Fruit fly (Drosophila melanogaster): ENCODE results near the gene MED11.
A peak's percentile ranks its signal among the peaks of the same experiment; 100 is the strongest.

MED11 gene

dm6 chr3L:18781653-18782629 lies 36.3 kb downstream of the MED11 start (continued):
- TF ChIP-seq exex (tag; optimal IDR thresholded peaks at IDR 0.05): no peak
- TF ChIP-seq CG5953 (GFP tag; IDR thresholded peaks at IDR 0.05): 0 out of 2 replicates have a peak, but pooled peaks have one; percentile 3
- TF ChIP-seq Dad (GFP tag; optimal IDR thresholded peaks at IDR 0.05): peak; percentile 6
- TF ChIP-seq CG10462 (GFP tag; optimal IDR thresholded peaks at IDR 0.05): no peak
- no peak for TF ChIP-seq Dref (GFP tag; IDR thresholded peaks at IDR 0.05)
- TF ChIP-seq mld (GFP tag; IDR thresholded peaks at IDR 0.05; ENCODE audit: partially characterized antibody): no peak
- peak; percentile 7; the same call in 1 of the 2 replicates for TF ChIP-seq Drgx (GFP tag; IDR thresholded peaks at IDR 0.05)
- TF ChIP-seq Hmr (GFP tag; optimal IDR thresholded peaks at IDR 0.05): no peak
- no peak for TF ChIP-seq CkIIα-i1 (GFP tag; IDR thresholded peaks at IDR 0.05)
- peak; percentile 28 to 53 for TF ChIP-seq Pdp1 (GFP tag; optimal IDR thresholded peaks at IDR 0.05)
- TF ChIP-seq cwo (GFP tag; optimal IDR thresholded peaks at IDR 0.05): no peak
- TF ChIP-seq dan (GFP tag; IDR thresholded peaks at IDR 0.05): no peak
- TF ChIP-seq CG15696 (tag; optimal IDR thresholded peaks at IDR 0.05): no peak
- TF ChIP-seq CG17186 (GFP tag; optimal IDR thresholded peaks at IDR 0.05): no peak
- no peak for TF ChIP-seq Lhr (GFP tag; optimal IDR thresholded peaks at IDR 0.05)
- no peak for TF ChIP-seq bigmax (GFP tag; optimal IDR thresholded peaks at IDR 0.05)
- TF ChIP-seq Spps (tag; optimal IDR thresholded peaks at IDR 0.05): no peak
- TF ChIP-seq sug (tag; optimal IDR thresholded peaks at IDR 0.05): peak; percentile 18
- TF ChIP-seq CG31441 (GFP tag; IDR thresholded peaks at IDR 0.05): peak; percentile 51; the same call in 1 of the 2 replicates
- peak; percentile 45 for TF ChIP-seq sisA (GFP tag; IDR thresholded peaks at IDR 0.05)
- peak; percentile 55 for TF ChIP-seq CG8281 (tag; optimal IDR thresholded peaks at IDR 0.05)
- TF ChIP-seq cg (GFP tag; optimal IDR thresholded peaks at IDR 0.05): peak; percentile 82
- no peak for TF ChIP-seq stwl (tag; optimal IDR thresholded peaks at IDR 0.05)
- peak; percentile 53; the same call in 1 of the 2 replicates for TF ChIP-seq Nf-YA (GFP tag; IDR thresholded peaks at IDR 0.05)
- peak; percentile 64; the same call in 2 of the 3 replicates for TF ChIP-seq otp (GFP tag; IDR thresholded peaks at IDR 0.05)
- TF ChIP-seq pros (GFP tag; optimal IDR thresholded peaks at IDR 0.05): no peak
- no peak for TF ChIP-seq D19A (tag; optimal IDR thresholded peaks at IDR 0.05)
- TF ChIP-seq unpg (GFP tag; optimal IDR thresholded peaks at IDR 0.05): peak; percentile 62
- TF ChIP-seq ftz-f1 (GFP tag; optimal IDR thresholded peaks at IDR 0.05): peak; percentile 99
- no peak for TF ChIP-seq kah (GFP tag; optimal IDR thresholded peaks at IDR 0.05)
- TF ChIP-seq CG2712 (tag; optimal IDR thresholded peaks at IDR 0.05): peak; percentile 39
- peak; percentile 70 for TF ChIP-seq fd3F (GFP tag; optimal IDR thresholded peaks at IDR 0.05)
- TF ChIP-seq CG6254 (GFP tag; optimal IDR thresholded peaks at IDR 0.05): no peak
- TF ChIP-seq CG32767 (GFP tag; IDR thresholded peaks at IDR 0.05): peak; percentile 44; the same call in 1 of the 2 replicates
- TF ChIP-seq fd64A (GFP tag; optimal IDR thresholded peaks at IDR 0.05): no peak
- no peak for TF ChIP-seq p53 (GFP tag; optimal IDR thresholded peaks at IDR 0.05)
- peak; percentile 55; the same call in 1 of the 2 replicates for TF ChIP-seq CG14014 (GFP tag; IDR thresholded peaks at IDR 0.05)
- TF ChIP-seq CG5245 (GFP tag; optimal IDR thresholded peaks at IDR 0.05): no peak
- peak; percentile 54 for TF ChIP-seq onecut (GFP tag; IDR thresholded peaks at IDR 0.05)
- TF ChIP-seq CG6683 (GFP tag; optimal IDR thresholded peaks at IDR 0.05): no peak
- peak; percentile 56 for TF ChIP-seq PHDP (tag; optimal IDR thresholded peaks at IDR 0.05)
- no peak for TF ChIP-seq CG8290 (GFP tag; optimal IDR thresholded peaks at IDR 0.05)
- no peak for TF ChIP-seq CG8290 (tag; optimal IDR thresholded peaks at IDR 0.05)
- TF ChIP-seq usp (GFP tag; optimal IDR thresholded peaks at IDR 0.05): no peak
- TF ChIP-seq Gug (GFP tag; IDR thresholded peaks at IDR 0.05): no peak
- TF ChIP-seq gsb (GFP tag; IDR thresholded peaks at IDR 0.05): no peak
- TF ChIP-seq row (GFP tag; IDR thresholded peaks at IDR 0.05): peak; percentile 67
- peak; percentile 1 for TF ChIP-seq mam (GFP tag; optimal IDR thresholded peaks at IDR 0.05)
